Worm (Caenorhabditis elegans) whole organism, L1 larva: Measurements from ENCODE around the gene F10C2.7.
A peak's percentile ranks its signal among the peaks of the same experiment; 100 is the strongest.

ENCODE experiments used
- aly-2 ChIP-seq: fragments of 150-350 bp; optimal IDR thresholded peaks from 2 replicates; lab custom pipeline; 2014; ENCODE audit warnings: missing biosample characterization, missing genetic modification characterization
- blmp-1 ChIP-seq: fragments of 150-350 bp; optimal IDR thresholded peaks from 2 replicates; lab custom pipeline; 2014; ENCODE audit warnings: missing biosample characterization, missing genetic modification characterization
- ceh-63 ChIP-seq: fragments of 200-800 bp; sonication (Bioruptor generic); optimal IDR thresholded peaks from 2 replicates; lab custom pipeline; 2018; ENCODE audit warnings: mild to moderate bottlenecking, missing genetic modification characterization, missing compliant biosample characterization
- ceh-8 ChIP-seq: fragments of 200-800 bp; sonication (Bioruptor generic); optimal IDR thresholded peaks from 2 replicates; lab custom pipeline; 2018; ENCODE audit warnings: mild to moderate bottlenecking, missing genetic modification characterization, moderate library complexity, missing compliant biosample characterization
- ces-1 ChIP-seq: fragments of 150-350 bp; optimal IDR thresholded peaks from 2 replicates; lab custom pipeline; 2014; ENCODE audit warnings: missing biosample characterization, missing genetic modification reagents, missing genetic modification characterization
- dsc-1 ChIP-seq: sonication (generic microtip); optimal IDR thresholded peaks from 2 replicates; lab custom pipeline; 2016; ENCODE audit warnings: mild to moderate bottlenecking, missing genetic modification characterization, missing compliant biosample characterization
- efl-1 ChIP-seq, 4 experiments: fragments of 150-350 bp; optimal IDR thresholded peaks in 3 of 4; peaks in 1 of 4; 1 replicate in 1 of 4; 2 replicates in 3 of 4; lab custom pipeline; 2014; ENCODE audit warnings: missing biosample characterization in 2 of 4, missing genetic modification characterization in 2 of 4, missing genetic modification reagents in 2 of 4
- egl-27 ChIP-seq, 2 experiments: fragments of 150-350 bp in 1 of 2; sonication (generic microtip); optimal IDR thresholded peaks; 3 replicates each; lab custom pipeline; 2017 to 2018; ENCODE audit warnings: missing biosample characterization in 2 of 2, missing genetic modification characterization in 2 of 2, missing genetic modification reagents in 2 of 2
- elt-2 ChIP-seq: sonication (generic microtip); optimal IDR thresholded peaks from 2 replicates; lab custom pipeline; 2016; ENCODE audit warnings: missing genetic modification characterization, mild to moderate bottlenecking, inconsistent platforms, missing compliant biosample characterization, missing genetic modification reagents
- elt-3 ChIP-seq, 6 experiments: fragments of 150-350 bp in 1 of 6; sonication (generic microtip); optimal IDR thresholded peaks; 2 replicates each; lab custom pipeline; 2017 to 2018; ENCODE audit warnings: missing biosample characterization in 6 of 6, missing genetic modification characterization in 6 of 6, inconsistent platforms in 1 of 6
- fkh-10 ChIP-seq: sonication (generic microtip); optimal IDR thresholded peaks from 2 replicates; lab custom pipeline; 2017; ENCODE audit warnings: missing biosample characterization, missing genetic modification reagents, missing genetic modification characterization
- fkh-4 ChIP-seq: sonication (generic microtip); optimal IDR thresholded peaks from 2 replicates; lab custom pipeline; 2016; ENCODE audit warnings: missing compliant biosample characterization, missing genetic modification characterization, borderline replicate concordance
- fos-1 ChIP-seq: fragments of 150-350 bp; optimal IDR thresholded peaks from 2 replicates; lab custom pipeline; 2014; ENCODE audit warnings: missing biosample characterization, missing genetic modification characterization
- grh-1 ChIP-seq: fragments of 200-800 bp; sonication (Bioruptor generic); IDR thresholded peaks from 2 replicates; pipeline ENCODE4 v1.3.6; 2022; ENCODE audit warnings: missing genetic modification reagents, missing genetic modification characterization, missing compliant biosample characterization
- hpl-2 ChIP-seq: fragments of 150-350 bp; optimal IDR thresholded peaks from 2 replicates; lab custom pipeline; 2014; ENCODE audit warnings: missing biosample characterization, missing genetic modification reagents, missing genetic modification characterization
- irx-1 ChIP-seq: sonication (generic microtip); optimal IDR thresholded peaks from 2 replicates; lab custom pipeline; 2016; ENCODE audit warnings: missing genetic modification characterization, missing compliant biosample characterization
- isw-1 ChIP-seq: fragments of 200-800 bp; sonication (Bioruptor generic); IDR thresholded peaks from 2 replicates; pipeline ENCODE4 v1.3.6; 2022; ENCODE audit warnings: missing genetic modification characterization, missing compliant biosample characterization
- jun-1 ChIP-seq: fragments of 150-350 bp; optimal IDR thresholded peaks from 2 replicates; lab custom pipeline; 2014; ENCODE audit warnings: missing biosample characterization, missing genetic modification reagents, missing genetic modification characterization
- lin-13 ChIP-seq: fragments of 150-350 bp; optimal IDR thresholded peaks from 2 replicates; lab custom pipeline; 2014; ENCODE audit warnings: missing biosample characterization, missing genetic modification reagents, missing genetic modification characterization
- lin-14 ChIP-seq: fragments of 200-800 bp; sonication (Bioruptor generic); optimal IDR thresholded peaks from 2 replicates; lab custom pipeline; 2018; ENCODE audit warnings: mild to moderate bottlenecking, missing genetic modification characterization, moderate library complexity, missing compliant biosample characterization
- lin-35 ChIP-seq, 2 experiments: fragments of 150-350 bp; optimal IDR thresholded peaks; 2 replicates each; lab custom pipeline; 2014; ENCODE audit warnings: missing biosample characterization in 2 of 2, missing genetic modification characterization in 2 of 2, missing genetic modification reagents in 2 of 2
- lin-39 ChIP-seq: fragments of 150-350 bp; optimal IDR thresholded peaks from 2 replicates; lab custom pipeline; 2014; ENCODE audit warnings: missing biosample characterization, missing genetic modification reagents, missing genetic modification characterization
- lir-3 ChIP-seq: sonication (generic microtip); optimal IDR thresholded peaks from 2 replicates; lab custom pipeline; 2016; ENCODE audit warnings: mild to moderate bottlenecking, missing genetic modification characterization, moderate library complexity, missing compliant biosample characterization; ENCODE audit not compliant: poor library complexity
- lsy-2 ChIP-seq, 2 experiments: fragments of 150-350 bp; optimal IDR thresholded peaks; 2 replicates each; lab custom pipeline; 2014; ENCODE audit warnings: missing biosample characterization in 2 of 2, missing genetic modification characterization in 2 of 2
- mab-9 ChIP-seq: fragments of 200-800 bp; sonication (Bioruptor generic); IDR thresholded peaks from 2 replicates; pipeline ENCODE4 v1.3.6; 2022; ENCODE audit warnings: missing genetic modification reagents, missing genetic modification characterization, missing compliant biosample characterization
- mdl-1 ChIP-seq, 2 experiments: fragments of 150-350 bp; optimal IDR thresholded peaks; 2 replicates each; lab custom pipeline; 2014 to 2017; ENCODE audit warnings: missing biosample characterization in 2 of 2, missing genetic modification characterization in 2 of 2, inconsistent platforms in 1 of 2
- mef-2 ChIP-seq: fragments of 150-350 bp; optimal IDR thresholded peaks from 2 replicates; lab custom pipeline; 2014; ENCODE audit warnings: missing biosample characterization, missing genetic modification characterization
- mep-1 ChIP-seq: fragments of 150-350 bp; optimal IDR thresholded peaks from 2 replicates; lab custom pipeline; 2014; ENCODE audit warnings: missing biosample characterization, missing genetic modification characterization
- nhr-12 ChIP-seq: sonication (generic microtip); optimal IDR thresholded peaks from 2 replicates; lab custom pipeline; 2017; ENCODE audit warnings: missing biosample characterization, missing genetic modification characterization
- nhr-19 ChIP-seq: fragments of 200-800 bp; sonication (Bioruptor generic); conservative IDR thresholded peaks from 2 replicates; pipeline ENCODE4 v1.3.6; 2022; ENCODE audit warnings: missing genetic modification characterization, missing compliant biosample characterization
- nhr-20 ChIP-seq: sonication (generic microtip); optimal IDR thresholded peaks from 2 replicates; lab custom pipeline; 2016; ENCODE audit warnings: mild to moderate bottlenecking, missing genetic modification characterization, missing compliant biosample characterization
- nhr-71 ChIP-seq: sonication (generic microtip); optimal IDR thresholded peaks from 2 replicates; lab custom pipeline; 2016; ENCODE audit warnings: mild to moderate bottlenecking, missing genetic modification characterization, moderate library complexity, missing compliant biosample characterization
- nhr-77 ChIP-seq: fragments of 150-350 bp; optimal IDR thresholded peaks from 2 replicates; lab custom pipeline; 2014; ENCODE audit warnings: missing biosample characterization, missing genetic modification characterization
- nhr-84 ChIP-seq: sonication (generic microtip); optimal IDR thresholded peaks from 2 replicates; lab custom pipeline; 2017; ENCODE audit warnings: missing biosample characterization, missing genetic modification characterization
- nhr-85 ChIP-seq: sonication (generic microtip); peaks from one replicate; lab custom pipeline; 2016; ENCODE audit warnings: missing genetic modification characterization, inconsistent platforms, missing compliant biosample characterization
- nhr-90 ChIP-seq: sonication (generic microtip); optimal IDR thresholded peaks from 2 replicates; lab custom pipeline; 2016; ENCODE audit warnings: mild to moderate bottlenecking, missing genetic modification characterization, missing compliant biosample characterization; ENCODE audit not compliant: poor library complexity
- pqm-1 ChIP-seq: sonication (generic microtip); optimal IDR thresholded peaks from 3 replicates; lab custom pipeline; 2017; ENCODE audit warnings: missing biosample characterization, missing genetic modification characterization
- rnt-1 ChIP-seq: sonication (generic microtip); optimal IDR thresholded peaks from 2 replicates; lab custom pipeline; 2016; ENCODE audit warnings: mild to moderate bottlenecking, missing genetic modification characterization, moderate library complexity, missing compliant biosample characterization
- skn-1 ChIP-seq: fragments of 150-350 bp; optimal IDR thresholded peaks from 2 replicates; lab custom pipeline; 2014; ENCODE audit warnings: missing biosample characterization, missing genetic modification characterization
- snu-23 ChIP-seq: sonication (generic microtip); optimal IDR thresholded peaks from 2 replicates; lab custom pipeline; 2016; ENCODE audit warnings: missing genetic modification characterization, missing compliant biosample characterization
- sox-4 ChIP-seq: sonication (generic microtip); optimal IDR thresholded peaks from 2 replicates; lab custom pipeline; 2016; ENCODE audit warnings: missing genetic modification characterization, missing compliant biosample characterization
- sptf-1 ChIP-seq: fragments of 150-350 bp; optimal IDR thresholded peaks from 2 replicates; lab custom pipeline; 2014; ENCODE audit warnings: missing biosample characterization, missing genetic modification characterization
- sup-37 ChIP-seq: fragments of 200-800 bp; sonication (Bioruptor generic); optimal IDR thresholded peaks from 2 replicates; lab custom pipeline; 2018; ENCODE audit warnings: mild to moderate bottlenecking, missing genetic modification characterization, missing compliant biosample characterization
- tbx-2 ChIP-seq: sonication (generic microtip); optimal IDR thresholded peaks from 2 replicates; lab custom pipeline; 2016; ENCODE audit warnings: missing genetic modification characterization, missing compliant biosample characterization
- tlp-1 ChIP-seq: fragments of 150-350 bp; optimal IDR thresholded peaks from 2 replicates; lab custom pipeline; 2014; ENCODE audit warnings: missing biosample characterization, missing genetic modification characterization
- unc-130 ChIP-seq: fragments of 150-350 bp; optimal IDR thresholded peaks from 2 replicates; lab custom pipeline; 2017; ENCODE audit warnings: missing biosample characterization, missing genetic modification characterization, inconsistent platforms
- unc-30 ChIP-seq: sonication (generic microtip); optimal IDR thresholded peaks from 2 replicates; lab custom pipeline; 2017; ENCODE audit warnings: missing biosample characterization, missing genetic modification characterization
- unc-98 ChIP-seq: fragments of 200-800 bp; sonication (Bioruptor generic); IDR thresholded peaks from 2 replicates; pipeline ENCODE4 v1.3.6; 2022; ENCODE audit warnings: missing genetic modification characterization, missing compliant biosample characterization
- xbp-1 ChIP-seq: sonication (generic microtip); optimal IDR thresholded peaks from 2 replicates; lab custom pipeline; 2016; ENCODE audit warnings: missing genetic modification characterization, missing compliant biosample characterization
- zip-4 ChIP-seq: fragments of 200-800 bp; sonication (Bioruptor generic); optimal IDR thresholded peaks from 2 replicates; lab custom pipeline; 2018; ENCODE audit warnings: mild to moderate bottlenecking, missing genetic modification characterization, moderate library complexity, missing compliant biosample characterization

The F10C2.7 gene

DNA sequence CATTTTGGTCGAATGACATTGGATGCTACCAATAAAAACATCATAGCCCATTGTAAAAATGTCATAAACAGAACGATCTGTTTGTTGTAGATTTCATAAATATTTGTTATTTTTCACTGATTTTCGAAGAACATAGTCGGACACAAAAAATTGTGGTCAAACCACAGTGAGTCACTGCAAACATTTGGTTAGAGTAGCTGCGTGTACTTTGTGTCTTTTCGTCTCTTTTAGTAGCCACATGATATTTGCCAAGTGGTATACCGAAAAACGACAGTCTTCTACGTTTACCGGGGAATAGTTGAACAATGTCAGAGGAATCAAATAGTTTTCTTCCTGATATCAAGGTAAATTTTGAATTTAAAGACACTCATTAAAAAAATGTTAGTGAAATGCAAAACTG, 38.1 kb downstream of the F10C2.7 start, which contains the start of gene nhr-206:
nhr-206 (plus strand) TSS at position 248 of the 400 bp plus-strand sequence.
- no peak for TF ChIP-seq sptf-1 (tag; lab: Kevin White, UChicago)
- no peak for TF ChIP-seq zip-4
- no peak for TF ChIP-seq unc-98 (GFP tag; lab: Robert Waterston, UW)
- TF ChIP-seq efl-1 (optimal IDR thresholded peaks at IDR 0.05; lab: Kevin White, UChicago): no peak
- no peak for TF ChIP-seq efl-1 (GFP tag; optimal IDR thresholded peaks at IDR 0.05 in 1 of 2; lab: Kevin White, UChicago)
- no peak for TF ChIP-seq nhr-12 (tag; lab: Kevin White, UChicago)
- TF ChIP-seq unc-130 (tag; lab: Kevin White, UChicago): no peak
- TF ChIP-seq sup-37: no peak
- TF ChIP-seq lir-3: peak; percentile 17
- no peak for TF ChIP-seq rnt-1 (tag; lab: Kevin White, UChicago)
- no peak for TF ChIP-seq ceh-8 (GFP tag; lab: Kevin White, UChicago)
- TF ChIP-seq elt-3 (tag; optimal IDR thresholded peaks at IDR 0.05; lab: Kevin White, UChicago): peak in 2 of 6 experiments; percentile 13 to 31
- TF ChIP-seq jun-1: no peak
- TF ChIP-seq snu-23 (GFP tag; lab: Kevin White, UChicago): peak; percentile 52
- no peak for TF ChIP-seq nhr-77
- no peak for TF ChIP-seq aly-2 (tag; lab: Kevin White, UChicago)
- no peak for TF ChIP-seq lin-13 (GFP tag; lab: Kevin White, UChicago)
- TF ChIP-seq sox-4 (tag; lab: Kevin White, UChicago): no peak
- TF ChIP-seq blmp-1: peak; percentile 45
- TF ChIP-seq mdl-1 (tag; optimal IDR thresholded peaks at IDR 0.05; lab: Kevin White, UChicago): peak in 1 of 2 experiments; percentile 40
- peak; percentile 22 for TF ChIP-seq elt-2 (tag; lab: Kevin White, UChicago)
- TF ChIP-seq mep-1 (tag; lab: Kevin White, UChicago): peak; percentile 18
- TF ChIP-seq lin-14: peak; percentile 77
- no peak for TF ChIP-seq hpl-2 (GFP tag; lab: Kevin White, UChicago)
- TF ChIP-seq xbp-1 (tag; lab: Kevin White, UChicago): no peak
- no peak for TF ChIP-seq mab-9 (GFP tag; lab: Robert Waterston, UW)
- peak; percentile 70 for TF ChIP-seq nhr-20 (tag; lab: Kevin White, UChicago)
- peak in 1 of 2 experiments; percentile 58 for TF ChIP-seq lin-35 (GFP tag; optimal IDR thresholded peaks at IDR 0.05; lab: Kevin White, UChicago)
- TF ChIP-seq fkh-10 (GFP tag; lab: Kevin White, UChicago): no peak
- TF ChIP-seq fos-1 (tag; lab: Kevin White, UChicago): no peak
- peak in 1 of 2 experiments; percentile 11 for TF ChIP-seq lsy-2 (tag; optimal IDR thresholded peaks at IDR 0.05; lab: Kevin White, UChicago)
- TF ChIP-seq irx-1: no peak
- no peak for TF ChIP-seq grh-1 (GFP tag; lab: Robert Waterston, UW)
- TF ChIP-seq nhr-85 (tag; lab: Kevin White, UChicago): peak; percentile 77
- no peak for TF ChIP-seq nhr-84
- no peak for TF ChIP-seq ceh-63 (GFP tag; lab: Kevin White, UChicago)
- TF ChIP-seq dsc-1 (tag; lab: Kevin White, UChicago): no peak
- no peak for TF ChIP-seq pqm-1 (tag; lab: Kevin White, UChicago)
- TF ChIP-seq skn-1 (tag; lab: Kevin White, UChicago): peak; percentile 10
- TF ChIP-seq egl-27 (tag; optimal IDR thresholded peaks at IDR 0.05; lab: Kevin White, UChicago): no peak
- no peak for TF ChIP-seq tlp-1
- peak; percentile 21; the same call in 1 of the 2 replicates for TF ChIP-seq nhr-19 (GFP tag; lab: Robert Waterston, UW)
- no peak for TF ChIP-seq mef-2 (tag; lab: Kevin White, UChicago)
- no peak for TF ChIP-seq ces-1 (GFP tag; lab: Kevin White, UChicago)
- TF ChIP-seq lin-39 (tag; lab: Kevin White, UChicago): no peak
- peak; percentile 9 for TF ChIP-seq tbx-2 (tag; lab: Kevin White, UChicago)
- TF ChIP-seq nhr-90 (tag; lab: Kevin White, UChicago): peak; percentile 11
- no peak for TF ChIP-seq fkh-4
- peak; percentile 47 for TF ChIP-seq nhr-71
- TF ChIP-seq unc-30 (tag; lab: Kevin White, UChicago): no peak
- TF ChIP-seq isw-1: no peak
- TF ChIP-seq, all 84 proteins: peak for 17
